Fruit fly (Drosophila melanogaster) ovary, adult (tissue): Measurements from ENCODE around the gene CG1637.

ENCODE experiments used
- CG17801 ChIP-seq: fragments of 200-800 bp; optimal IDR thresholded peaks from 2 replicates; lab custom pipeline; 2019; ENCODE audit warnings: missing biosample characterization, mild to moderate bottlenecking, missing genetic modification characterization, moderate library complexity; ENCODE audit not compliant: partially characterized antibody

The CG1637 gene

DNA sequence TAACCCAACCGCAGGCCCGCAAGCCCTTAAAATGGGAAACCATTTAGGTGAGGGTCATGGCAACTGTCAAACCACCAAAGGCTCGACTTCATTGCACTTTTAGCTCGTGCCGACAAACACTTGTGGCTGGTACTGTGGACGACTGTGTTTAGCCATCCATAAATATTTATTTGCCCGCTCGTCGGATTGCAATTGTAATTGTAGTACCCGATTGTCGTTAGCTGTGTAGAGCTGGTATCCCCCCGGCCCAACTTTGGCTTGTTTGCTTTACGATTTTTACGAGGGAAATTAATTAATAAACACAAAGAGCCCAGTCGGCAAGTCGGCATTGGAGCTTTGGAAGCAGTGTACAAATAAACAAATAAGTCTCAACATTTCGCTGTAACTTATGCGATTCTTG is 32.4 kb downstream of the CG1637 start:
- TF ChIP-seq CG17801: peak; percentile 36

dm6 chrX:10844807-10845206 is 32.9 kb downstream of the CG1637 start, which contains the start of gene CG32669:
Gene CG32669 (minus strand): TSS chrX:10845081.
- TF ChIP-seq CG17801: no peak

DNA sequence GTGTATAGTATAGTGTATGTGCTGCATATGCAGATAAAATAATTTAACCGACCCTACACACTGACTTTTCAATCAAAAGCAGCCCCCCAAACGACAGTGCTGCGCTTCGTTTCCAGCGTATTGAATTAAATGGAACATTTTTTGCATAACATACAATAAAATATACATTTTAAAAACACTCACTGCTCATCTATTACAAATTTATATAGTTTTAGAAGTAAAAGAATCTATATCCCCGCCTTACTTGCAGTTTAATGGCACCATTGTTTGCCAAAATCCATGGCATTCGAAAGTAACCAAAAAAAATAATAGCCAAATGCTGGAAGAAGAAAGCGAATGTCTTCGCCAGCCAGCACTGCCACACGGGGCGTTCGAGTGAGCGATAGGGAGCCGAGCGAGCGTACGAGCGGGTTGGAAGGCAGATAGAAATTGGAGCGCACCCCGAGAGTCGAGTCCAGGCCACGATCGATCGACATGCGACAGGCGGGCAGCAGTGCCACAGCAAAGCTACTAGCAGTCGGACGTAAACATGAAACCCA is 35.9 kb downstream of the CG1637 start, which contains the start of gene CG15209:
TSS of gene CG15209 (plus strand) at position 489 of the 539 bp plus-strand sequence.
- TF ChIP-seq CG17801: no peak

DNA sequence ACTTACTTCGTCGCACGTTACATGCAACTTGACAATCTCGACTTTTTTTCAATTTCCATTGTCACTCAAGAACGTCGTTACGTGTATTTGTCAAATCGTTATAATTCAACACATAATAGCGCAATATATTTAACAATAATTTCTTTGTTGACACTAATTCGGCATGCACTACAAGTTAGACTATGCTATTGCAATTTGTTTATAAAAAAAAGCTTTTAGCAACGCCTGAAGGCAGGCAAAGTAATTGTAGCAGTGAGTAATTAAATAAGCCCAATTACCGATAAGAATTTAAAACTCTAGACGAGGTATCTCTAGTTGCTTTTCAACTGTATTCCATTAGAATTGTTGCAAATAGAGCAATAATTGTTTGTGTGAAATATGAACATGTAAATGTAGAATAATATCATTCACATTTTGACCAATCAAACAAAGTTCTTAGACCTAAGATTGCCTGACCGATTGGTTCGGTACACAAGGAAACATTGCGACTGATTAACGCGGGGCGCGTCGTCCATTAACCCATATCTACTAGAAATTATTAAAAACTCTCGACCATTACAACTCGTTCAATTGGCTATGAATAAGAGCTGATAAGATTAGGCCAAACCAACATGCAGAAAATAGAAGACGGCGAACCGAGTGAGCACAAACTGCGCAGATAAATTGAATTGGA is 36.7 kb downstream of the CG1637 start:
- TF ChIP-seq CG17801: no peak

dm6 chrX:10838962-10839361 is 38.7 kb downstream of the CG1637 start, which contains the start of gene CG15210:
Gene CG15210 (plus strand): TSS chrX:10839230.
- no peak for TF ChIP-seq CG17801

DNA sequence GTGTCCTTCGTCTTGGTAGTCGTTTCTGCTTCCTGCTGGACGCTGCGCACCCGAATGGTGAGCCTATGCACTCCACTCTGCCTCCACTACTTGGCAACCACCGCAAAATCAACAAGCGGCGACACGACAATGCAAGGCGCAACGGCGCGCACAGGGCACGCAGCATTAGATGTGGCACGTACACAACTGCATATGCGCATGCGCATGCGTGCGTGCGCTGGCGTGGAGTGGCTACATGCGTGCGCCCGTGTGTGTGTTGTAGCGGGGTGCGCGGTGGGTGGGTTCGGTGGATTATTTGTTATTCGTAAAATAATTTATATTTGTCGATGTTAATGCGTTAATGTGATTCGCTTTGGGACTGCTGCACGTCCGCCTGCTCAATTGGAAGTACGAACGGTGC is 42.1 kb downstream of the CG1637 start:
- no peak for TF ChIP-seq CG17801

DNA sequence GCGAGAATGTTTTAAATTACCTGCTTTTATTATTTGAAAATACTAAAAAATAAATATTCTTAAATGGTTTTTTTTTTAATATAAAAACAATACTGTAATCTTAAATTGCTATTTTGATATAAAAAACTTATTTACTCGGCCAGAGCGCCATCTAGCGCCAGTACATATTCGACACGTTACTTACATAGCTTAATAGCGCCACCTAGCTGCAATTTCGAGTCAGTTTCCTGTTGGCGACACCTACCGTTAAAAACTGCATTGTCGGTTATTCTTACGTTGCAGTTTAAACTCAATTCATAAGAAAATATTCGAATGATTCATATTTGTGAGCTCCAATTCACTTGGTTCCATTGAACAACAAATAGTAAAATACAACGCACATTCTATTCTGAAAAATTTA is 45.3 kb downstream of the CG1637 start:
- TF ChIP-seq CG17801: peak; percentile 21

DNA sequence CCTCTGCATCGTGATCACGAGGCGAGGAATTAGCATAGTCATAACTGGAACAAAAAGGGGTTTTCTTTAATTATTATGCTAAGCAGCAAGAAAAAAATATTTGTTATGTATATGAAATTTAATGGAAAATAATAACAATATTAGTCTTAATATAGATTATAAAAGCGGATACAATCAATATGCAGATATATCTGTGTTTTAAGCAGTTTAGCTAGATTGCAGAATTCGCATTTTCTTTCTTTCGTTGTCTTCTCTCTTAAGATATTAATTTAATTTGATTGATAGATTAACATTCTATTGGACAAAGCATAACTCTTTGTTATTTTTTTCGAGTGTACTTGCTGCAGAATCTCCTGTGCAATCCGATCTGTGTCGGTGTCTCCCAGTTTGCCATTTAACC is 50.4 kb downstream of the CG1637 start:
- no peak for TF ChIP-seq CG17801

DNA sequence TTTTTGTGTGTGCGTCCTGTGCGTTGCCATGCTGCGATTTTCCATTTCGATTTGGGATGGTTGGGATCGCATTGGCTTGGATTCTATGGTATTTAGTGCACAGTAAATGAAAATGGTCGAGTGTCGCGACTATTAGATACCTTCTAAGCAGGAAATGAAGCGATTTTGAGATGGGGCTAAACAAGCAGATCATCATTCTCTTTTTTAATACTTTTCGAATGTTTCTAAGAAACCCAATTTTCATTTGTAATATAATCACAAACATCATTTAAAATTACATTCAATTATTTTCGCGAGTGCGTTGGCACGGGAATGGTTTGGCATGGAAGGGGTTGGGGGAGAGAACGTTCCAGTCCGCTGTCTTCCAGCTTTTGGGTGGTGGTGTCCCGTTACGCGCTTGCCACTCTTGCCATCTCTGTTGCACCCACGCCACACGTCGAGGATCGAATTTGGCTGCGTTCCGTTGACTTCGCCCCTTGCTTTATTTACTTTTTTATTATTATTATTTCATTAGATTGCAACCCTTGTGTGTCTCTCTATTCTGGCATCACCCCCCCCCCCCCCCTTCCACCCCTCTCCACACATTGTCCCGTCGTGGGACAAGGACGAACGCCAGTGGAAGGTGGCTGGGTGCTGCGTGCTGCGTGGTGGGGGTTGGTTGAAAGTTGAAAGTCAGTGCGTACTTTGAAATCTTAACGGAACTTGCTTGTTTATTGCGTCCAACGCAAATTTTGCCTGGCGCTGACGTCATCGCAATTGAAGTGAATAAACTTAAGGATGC is 52.2 kb downstream of the CG1637 start:
- no peak for TF ChIP-seq CG17801

DNA sequence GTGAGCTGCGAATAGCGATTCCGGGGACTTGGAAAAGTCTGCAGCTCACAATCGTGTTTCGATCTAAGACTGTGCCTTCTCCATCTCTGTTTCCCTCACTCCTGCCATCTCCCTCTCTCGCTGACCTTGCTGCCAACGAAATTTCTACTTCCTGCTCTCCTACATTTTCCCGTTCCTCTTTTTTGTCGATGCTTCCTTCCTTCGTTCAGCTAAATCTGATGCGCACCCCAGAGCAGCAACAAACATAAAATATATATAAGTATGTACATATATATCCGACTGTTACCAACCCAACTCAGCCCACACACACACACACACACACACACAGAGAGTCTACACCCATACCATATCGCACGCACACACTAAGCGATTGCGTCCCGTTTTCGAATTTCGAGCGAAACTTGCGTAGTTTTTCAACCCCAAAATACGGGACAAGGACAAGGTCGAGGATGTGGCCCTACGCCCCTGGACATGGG is 53.4 kb downstream of the CG1637 start, which contains the start of gene Imp:
TSS of gene Imp (minus strand) at position 51 of the 476 bp plus-strand sequence.
- TF ChIP-seq CG17801: no peak

DNA sequence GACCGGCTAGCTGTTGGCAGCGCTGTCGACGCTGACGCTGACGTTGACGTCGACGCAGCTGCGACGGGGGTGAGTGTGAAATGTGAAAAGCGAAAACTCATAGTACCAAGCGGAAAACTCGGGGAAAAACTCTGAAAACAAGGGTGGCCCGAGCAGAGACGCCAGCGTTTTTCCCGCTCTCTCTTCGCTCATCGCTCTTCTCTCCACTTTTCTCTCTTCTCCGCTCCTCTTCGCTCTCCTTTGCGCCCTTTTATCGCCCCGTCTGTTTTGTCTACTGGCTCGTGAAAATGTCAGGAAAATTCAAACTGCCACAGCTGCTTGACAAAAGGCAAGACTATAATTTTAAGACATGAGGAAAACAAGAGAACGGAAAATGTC is 54.3 kb downstream of the CG1637 start:
- no peak for TF ChIP-seq CG17801

dm6 chrX:10822678-10823440 is 54.8 kb downstream of the CG1637 start:
- no peak for TF ChIP-seq CG17801

DNA sequence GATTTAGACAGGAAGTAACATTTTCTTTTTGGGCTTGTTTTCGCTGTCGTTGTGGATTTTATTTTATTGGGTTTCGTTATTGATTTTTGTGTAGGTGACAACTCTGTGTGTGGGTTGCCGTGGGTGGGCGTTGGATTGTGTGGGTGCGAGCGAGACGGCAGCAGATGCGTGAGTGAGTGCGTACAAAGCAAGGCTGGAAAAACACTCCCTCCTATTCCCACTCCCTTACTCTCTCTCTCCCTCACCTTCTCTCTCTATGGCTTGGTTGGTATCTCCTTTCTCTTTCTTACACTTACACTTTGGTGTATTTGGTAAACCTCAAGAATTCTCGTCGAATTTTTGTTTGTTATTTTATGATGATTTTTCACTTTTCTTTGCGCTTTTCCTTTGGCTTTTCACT is 55.6 kb downstream of the CG1637 start:
- TF ChIP-seq CG17801: no peak

DNA sequence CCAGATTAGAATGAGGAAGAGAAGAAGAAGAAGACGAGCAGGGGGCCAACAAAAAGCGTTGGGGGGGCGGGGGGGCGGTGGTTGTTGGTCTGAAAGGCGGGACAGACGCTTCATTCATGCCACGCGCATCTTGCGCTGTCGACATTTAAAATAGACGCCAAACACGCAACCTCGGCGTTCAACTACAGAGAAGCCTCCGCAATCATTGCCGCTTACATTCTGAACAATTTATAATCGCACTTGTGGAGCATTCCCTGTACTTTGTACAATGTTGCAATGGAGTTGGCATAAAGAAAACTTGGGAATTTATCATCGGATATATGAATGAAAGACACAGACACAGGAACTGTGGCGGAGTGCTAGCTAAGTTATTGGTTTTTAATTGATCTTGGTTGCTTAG is 57.0 kb downstream of the CG1637 start:
- TF ChIP-seq CG17801: no peak
